Worm (Caenorhabditis elegans) whole organism, young adult: Measurements from ENCODE around the gene apb-1.

Experiments
- B0019.2 ChIP-seq: fragments of 200-800 bp; sonication (Bioruptor generic); conservative IDR thresholded peaks from 2 replicates; pipeline ENCODE4 v1.3.6; 2022; ENCODE audit warnings: missing genetic modification reagents, missing genetic modification characterization, missing compliant biosample characterization
- B0261.1 ChIP-seq: sonication (generic microtip); optimal IDR thresholded peaks from 2 replicates; lab custom pipeline; 2016; ENCODE audit warnings: mild to moderate bottlenecking, missing genetic modification characterization, moderate library complexity, missing compliant biosample characterization
- F10E7.11 ChIP-seq: sonication (generic microtip); optimal IDR thresholded peaks from 2 replicates; lab custom pipeline; 2017; ENCODE audit warnings: mild to moderate bottlenecking, missing genetic modification characterization, moderate library complexity, missing compliant biosample characterization
- F33H1.4 ChIP-seq: fragments of 200-800 bp; sonication (Bioruptor generic); IDR thresholded peaks from 2 replicates; pipeline ENCODE4 v1.3.6; 2022; ENCODE audit warnings: missing genetic modification reagents, missing genetic modification characterization, missing compliant biosample characterization
- F49E8.2 ChIP-seq: sonication (generic microtip); optimal IDR thresholded peaks from 3 replicates; lab custom pipeline; 2017; ENCODE audit warnings: missing genetic modification characterization, mild to moderate bottlenecking, missing compliant biosample characterization, antibody characterized with exemption, moderate library complexity; ENCODE audit not compliant: insufficient read depth
- K12H6.12 ChIP-seq: fragments of 200-800 bp; sonication (Bioruptor generic); optimal IDR thresholded peaks from 2 replicates; lab custom pipeline; 2018; ENCODE audit warnings: mild to moderate bottlenecking, missing genetic modification characterization, missing compliant biosample characterization
- Y95B8A.8 ChIP-seq: fragments of 200-800 bp; sonication (Bioruptor generic); IDR thresholded peaks from 2 replicates; pipeline ENCODE4 v1.3.6; 2022; ENCODE audit warnings: missing genetic modification reagents, missing genetic modification characterization, missing compliant biosample characterization
- akir-1 ChIP-seq: fragments of 200-800 bp; sonication (Bioruptor generic); optimal IDR thresholded peaks from 2 replicates; lab custom pipeline; 2018; ENCODE audit warnings: mild to moderate bottlenecking, missing genetic modification characterization, moderate library complexity, missing compliant biosample characterization
- bed-2 ChIP-seq: fragments of 200-800 bp; sonication (Bioruptor generic); IDR thresholded peaks from 2 replicates; pipeline ENCODE4 v1.3.6; 2022; ENCODE audit warnings: missing genetic modification reagents, missing genetic modification characterization, missing compliant biosample characterization
- cebp-2 ChIP-seq: fragments of 200-800 bp; sonication (Bioruptor generic); IDR thresholded peaks from 2 replicates; pipeline ENCODE4 v1.3.6; 2022; ENCODE audit warnings: missing genetic modification characterization, missing compliant biosample characterization
- dox-1 ChIP-seq: fragments of 200-800 bp; sonication (Bioruptor generic); IDR thresholded peaks from 2 replicates; pipeline ENCODE4 v1.3.6; 2022; ENCODE audit warnings: missing genetic modification reagents, missing genetic modification characterization, missing compliant biosample characterization
- dpl-1 ChIP-seq: fragments of 150-350 bp; optimal IDR thresholded peaks from 2 replicates; lab custom pipeline; 2014; ENCODE audit warnings: missing biosample characterization, missing genetic modification reagents, missing genetic modification characterization
- efl-1 ChIP-seq: fragments of 150-350 bp; optimal IDR thresholded peaks from 2 replicates; lab custom pipeline; 2014; ENCODE audit warnings: missing biosample characterization, missing genetic modification reagents, missing genetic modification characterization
- egl-18 ChIP-seq: fragments of 200-800 bp; sonication (Bioruptor generic); IDR thresholded peaks from 2 replicates; pipeline ENCODE4 v1.3.6; 2022; ENCODE audit warnings: missing genetic modification reagents, missing genetic modification characterization, missing compliant biosample characterization
- ekl-4 ChIP-seq: fragments of 200-800 bp; sonication (Bioruptor generic); IDR thresholded peaks from 2 replicates; pipeline ENCODE4 v1.3.6; 2022; ENCODE audit warnings: missing genetic modification reagents, missing genetic modification characterization, missing compliant biosample characterization
- ets-4 ChIP-seq: fragments of 200-800 bp; sonication (Bioruptor generic); optimal IDR thresholded peaks from 2 replicates; lab custom pipeline; 2018; ENCODE audit warnings: mild to moderate bottlenecking, missing genetic modification characterization, missing compliant biosample characterization
- fkh-3 ChIP-seq: sonication (generic microtip); optimal IDR thresholded peaks from 2 replicates; lab custom pipeline; 2016; ENCODE audit warnings: mild to moderate bottlenecking, missing genetic modification characterization, missing compliant biosample characterization
- gei-17 ChIP-seq: fragments of 200-800 bp; sonication (Bioruptor generic); optimal IDR thresholded peaks from 2 replicates; lab custom pipeline; 2018; ENCODE audit warnings: mild to moderate bottlenecking, missing genetic modification characterization, missing compliant biosample characterization
- him-1 ChIP-seq: sonication (generic microtip); optimal IDR thresholded peaks from 2 replicates; lab custom pipeline; 2016; ENCODE audit warnings: missing genotype, missing genetic modification reagents, missing genetic modification characterization, missing compliant biosample characterization
- hlh-26 ChIP-seq: fragments of 200-800 bp; sonication (Bioruptor generic); conservative IDR thresholded peaks from 2 replicates; pipeline ENCODE4 v1.3.6; 2022; ENCODE audit warnings: missing genetic modification reagents, missing genetic modification characterization, missing compliant biosample characterization
- hsf-1 ChIP-seq: fragments of 200-800 bp; sonication (Bioruptor generic); IDR thresholded peaks from 2 replicates; pipeline ENCODE4 v1.3.6; 2022; ENCODE audit warnings: missing genetic modification reagents, missing genetic modification characterization, missing compliant biosample characterization
- lag-1 ChIP-seq: fragments of 200-800 bp; sonication (Bioruptor generic); IDR thresholded peaks from 2 replicates; pipeline ENCODE4 v1.3.6; 2022; ENCODE audit warnings: missing genetic modification reagents, missing genetic modification characterization, missing compliant biosample characterization
- let-526 ChIP-seq: fragments of 200-800 bp; sonication (Bioruptor generic); IDR thresholded peaks from 2 replicates; pipeline ENCODE4 v1.3.6; 2022; ENCODE audit warnings: missing genetic modification reagents, missing genetic modification characterization, missing compliant biosample characterization
- lin-35 ChIP-seq, 3 experiments: fragments of 150-350 bp in 2 of 3; sonication (generic microtip) in 1 of 3; optimal IDR thresholded peaks; 2 replicates each; lab custom pipeline; 2014 to 2018; ENCODE audit warnings: missing biosample characterization in 3 of 3, missing genetic modification characterization in 3 of 3, missing genetic modification reagents in 3 of 3
- madf-10 ChIP-seq: sonication (generic microtip); optimal IDR thresholded peaks from 2 replicates; lab custom pipeline; 2016; ENCODE audit warnings: mild to moderate bottlenecking, missing genetic modification characterization, missing compliant biosample characterization
- madf-3 ChIP-seq: fragments of 200-800 bp; sonication (Bioruptor generic); IDR thresholded peaks from 2 replicates; pipeline ENCODE4 v1.3.6; 2022; ENCODE audit warnings: missing genetic modification reagents, missing genetic modification characterization, missing compliant biosample characterization
- mes-4 ChIP-seq: sonication (generic microtip); optimal IDR thresholded peaks from 2 replicates; lab custom pipeline; 2016; ENCODE audit warnings: missing genotype, missing genetic modification characterization, missing compliant biosample characterization
- nhr-120 ChIP-seq: fragments of 200-800 bp; sonication (Bioruptor generic); IDR thresholded peaks from 2 replicates; pipeline ENCODE4 v1.3.6; 2022; ENCODE audit warnings: missing genetic modification characterization, missing compliant biosample characterization
- rec-8 ChIP-seq, 2 experiments: sonication (generic microtip); optimal IDR thresholded peaks; 2 replicates each; lab custom pipeline; 2016; ENCODE audit warnings: mild to moderate bottlenecking in 2 of 2, missing genetic modification characterization in 2 of 2, missing genetic modification reagents in 2 of 2, missing genotype in 2 of 2, missing biosample characterization in 1 of 2, missing compliant biosample characterization in 1 of 2, moderate library complexity in 1 of 2
- snpc-1.1 ChIP-seq: sonication (generic microtip); optimal IDR thresholded peaks from 2 replicates; lab custom pipeline; 2017; ENCODE audit warnings: missing genetic modification characterization, mild to moderate bottlenecking, missing compliant biosample characterization, antibody characterized with exemption, moderate library complexity, missing genotype, missing genetic modification reagents; ENCODE audit not compliant: insufficient read depth
- somi-1 ChIP-seq: fragments of 200-800 bp; sonication (Bioruptor generic); optimal IDR thresholded peaks from 2 replicates; lab custom pipeline; 2018; ENCODE audit warnings: mild to moderate bottlenecking, missing genetic modification characterization, missing compliant biosample characterization
- tbx-9 ChIP-seq: sonication (generic microtip); optimal IDR thresholded peaks from 2 replicates; lab custom pipeline; 2016; ENCODE audit warnings: borderline replicate concordance, missing genetic modification characterization, inconsistent platforms, missing compliant biosample characterization
- zfh-2 ChIP-seq: fragments of 200-800 bp; sonication (Bioruptor generic); conservative IDR thresholded peaks from 2 replicates; pipeline ENCODE4 v1.3.6; 2022; ENCODE audit warnings: missing genetic modification reagents, missing genetic modification characterization, missing compliant biosample characterization
- zim-3 ChIP-seq: sonication (generic microtip); optimal IDR thresholded peaks from 2 replicates; lab custom pipeline; 2017; ENCODE audit warnings: mild to moderate bottlenecking, missing genetic modification characterization, moderate library complexity, missing compliant biosample characterization
- ztf-25 ChIP-seq: fragments of 200-800 bp; sonication (Bioruptor generic); IDR thresholded peaks from 2 replicates; pipeline ENCODE4 v1.3.6; 2022; ENCODE audit warnings: missing genetic modification reagents, missing genetic modification characterization, missing compliant biosample characterization

Gene apb-1

DNA sequence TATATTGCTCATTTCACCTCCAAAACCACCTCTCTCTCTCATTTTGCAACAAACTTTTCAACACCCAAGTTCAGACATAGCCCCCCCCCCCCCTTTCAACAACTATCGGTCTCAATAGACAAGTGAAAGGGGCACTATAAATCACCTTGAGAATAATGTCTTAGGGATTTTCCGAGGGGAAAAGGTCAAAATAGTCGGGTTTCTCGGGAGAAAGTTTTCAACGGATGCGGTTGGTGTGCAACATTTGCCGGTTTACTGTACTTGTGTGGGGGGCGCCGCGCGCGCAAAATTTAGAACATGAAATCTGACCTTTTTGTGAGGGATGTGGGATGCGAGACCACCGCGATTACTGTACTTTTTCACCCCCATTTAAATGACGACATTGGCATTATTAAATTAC, 37.7 kb upstream of the apb-1 start:
- no peak for TF ChIP-seq akir-1 (GFP tag; lab: Kevin White, UChicago)
- TF ChIP-seq efl-1 (GFP tag; lab: Kevin White, UChicago), result no peak
- no peak for TF ChIP-seq madf-3 (GFP tag; lab: Robert Waterston, UW)
- no peak for TF ChIP-seq zim-3 (tag; lab: Kevin White, UChicago)
- no peak for TF ChIP-seq snpc-1.1 (tag; lab: Kevin White, UChicago)
- TF ChIP-seq F10E7.11, result no peak
- no peak for TF ChIP-seq tbx-9 (tag; lab: Kevin White, UChicago)
- no peak for TF ChIP-seq B0019.2 (GFP tag; lab: Robert Waterston, UW)
- no peak for TF ChIP-seq fkh-3 (tag; lab: Kevin White, UChicago)

ce11 chrIII:2632819-2633398, 36.1 kb upstream of the apb-1 start:
- TF ChIP-seq lag-1 (no peak), ztf-25 (no peak), rec-8 (tag; optimal IDR thresholded peaks at IDR 0.05; lab: Kevin White, UChicago) (no peak), B0261.1 (tag; lab: Kevin White, UChicago) (no peak), gei-17 (GFP tag; lab: Kevin White, UChicago) (no peak), nhr-120 (GFP tag; lab: Robert Waterston, UW) (no peak), him-1 (tag; lab: Kevin White, UChicago) (no peak), K12H6.12 (tag; lab: Kevin White, UChicago) (no peak), egl-18 (GFP tag; lab: Robert Waterston, UW) (no peak), Y95B8A.8 (GFP tag; lab: Robert Waterston, UW) (no peak), madf-10 (tag; lab: Kevin White, UChicago) (no peak), hsf-1 (GFP tag; lab: Robert Waterston, UW) (no peak), snpc-1.1 (tag; lab: Kevin White, UChicago) (no peak), somi-1 (no peak), F33H1.4 (GFP tag; lab: Robert Waterston, UW) (no peak), ekl-4 (no peak), zfh-2 (GFP tag; lab: Robert Waterston, UW) (no peak), hlh-26 (GFP tag; lab: Robert Waterston, UW) (no peak)
- TF ChIP-seq, all 124 proteins: peak for 0

DNA sequence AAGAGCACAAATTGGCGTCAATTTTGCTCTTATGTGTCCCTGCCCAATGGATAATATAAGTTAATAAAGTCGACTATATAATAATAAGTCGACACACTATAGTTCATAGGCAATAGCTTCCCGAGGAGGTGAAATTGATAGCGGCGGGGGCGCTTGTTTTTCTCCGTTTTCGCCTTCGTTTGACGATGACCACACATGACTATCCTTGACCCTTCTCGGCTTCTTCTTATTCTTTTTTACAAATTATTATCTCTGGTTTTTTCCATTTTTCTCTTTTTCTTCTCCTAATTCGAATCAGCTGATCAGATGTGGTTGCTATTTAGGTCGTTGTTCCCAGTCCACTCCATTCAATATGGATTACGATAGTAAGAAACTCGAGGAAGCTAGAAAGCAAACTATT, 31.9 kb upstream of the apb-1 start, which contains the start of gene acbp-8:
TSS of gene acbp-8 (plus strand) at position 324 of the 400 bp plus-strand sequence.
- TF ChIP-seq cebp-2 (GFP tag; lab: Robert Waterston, UW) (no peak), dpl-1 (GFP tag; lab: Kevin White, UChicago) (no peak), mes-4 (tag; lab: Kevin White, UChicago) (no peak), tbx-9 (tag; lab: Kevin White, UChicago) (no peak), dox-1 (GFP tag; lab: Robert Waterston, UW) (no peak), nhr-120 (GFP tag; lab: Robert Waterston, UW) (no peak), lin-35 (GFP tag; optimal IDR thresholded peaks at IDR 0.05; lab: Kevin White, UChicago) (no peak), bed-2 (GFP tag; lab: Robert Waterston, UW) (no peak), let-526 (GFP tag; lab: Robert Waterston, UW) (no peak), F49E8.2 (tag; lab: Kevin White, UChicago) (no peak), Y95B8A.8 (GFP tag; lab: Robert Waterston, UW) (no peak), ets-4 (no peak), zim-3 (tag; lab: Kevin White, UChicago) (no peak)
